Fruit fly (Drosophila melanogaster): ENCODE measurements around the gene CG15814.

DNA sequence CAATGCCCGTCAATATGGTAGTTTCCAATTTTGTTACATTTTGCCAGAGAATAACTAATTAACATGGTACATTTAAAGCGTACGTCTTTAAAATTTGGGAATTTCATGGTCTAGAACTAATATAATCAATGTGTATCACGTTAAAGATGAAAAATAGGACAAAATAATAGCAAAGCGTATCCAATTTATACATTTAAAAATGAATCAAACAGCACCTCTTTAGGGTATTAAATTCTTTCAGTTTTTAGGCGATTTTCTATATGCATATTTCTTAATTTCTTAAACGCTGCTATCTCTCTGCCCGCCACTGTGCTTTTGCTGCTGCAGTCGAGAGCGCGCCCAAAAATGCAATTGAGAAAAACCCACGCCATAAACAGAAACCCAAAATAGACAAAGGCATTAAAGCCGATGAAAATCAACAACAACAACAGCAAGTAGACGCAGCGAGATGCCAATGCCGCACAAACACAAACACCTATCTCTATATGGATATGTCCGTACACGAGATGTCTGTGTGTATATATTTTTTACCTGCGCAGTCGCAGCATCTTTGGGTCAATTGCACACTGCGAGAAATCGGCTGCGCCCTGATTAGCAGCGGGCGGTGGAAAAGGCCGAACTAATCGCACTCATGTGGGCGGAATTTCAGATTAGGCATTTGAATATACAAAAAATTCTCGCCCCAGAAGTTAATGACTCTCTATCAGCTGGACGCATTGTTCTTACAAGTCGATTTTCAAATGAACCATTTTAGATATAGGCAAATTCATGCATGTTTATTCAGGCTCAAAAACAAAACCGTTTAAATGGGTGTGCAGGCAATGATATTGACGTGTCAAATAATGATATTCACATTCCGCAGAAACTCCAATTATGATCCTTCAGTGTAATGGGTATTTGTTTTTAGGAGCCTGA is 20.8 kb downstream of the CG15814 start:
- TF ChIP-seq CG32121 (GFP tag; IDR thresholded peaks at IDR 0.05) (peak; percentile 48), CG15710 (tag; optimal IDR thresholded peaks at IDR 0.05) (peak; percentile 63), gl (tag; optimal IDR thresholded peaks at IDR 0.05) (no peak), EcR (GFP tag; optimal IDR thresholded peaks at IDR 0.05) (no peak), CG4496 (GFP tag; IDR thresholded peaks at IDR 0.05) (peak; percentile 65), Ets98B (GFP tag; IDR thresholded peaks at IDR 0.05) (peak; percentile 5; the same call in 1 of the 2 replicates), Pif1A (GFP tag; optimal IDR thresholded peaks at IDR 0.05) (peak; percentile 34), CG13204 (GFP tag; optimal IDR thresholded peaks at IDR 0.05) (no peak)
